Fruit fly (Drosophila melanogaster) whole organism: Measurements from ENCODE around the gene CG2104.

Experiments used
- CG8478 ChIP-seq: fragments of >200 bp; optimal IDR thresholded peaks from 2 replicates; lab custom pipeline; 2018; ENCODE audit warnings: inconsistent platforms
- Dll ChIP-seq: fragments of >200 bp; optimal IDR thresholded peaks from 2 replicates; lab custom pipeline; 2017
- EcR ChIP-seq, 2 experiments: fragments of >200 bp; optimal IDR thresholded peaks; 2 replicates each; lab custom pipeline; 2017; ENCODE audit warnings: missing biosample characterization in 2 of 2, missing genetic modification characterization in 2 of 2, missing genetic modification reagents in 2 of 2
- pan ChIP-seq: fragments of >200 bp; optimal IDR thresholded peaks from 2 replicates; lab custom pipeline; 2017
- psq ChIP-seq: fragments of >200 bp; optimal IDR thresholded peaks from 2 replicates; lab custom pipeline; 2017
- usp ChIP-seq: fragments of >200 bp; optimal IDR thresholded peaks from 2 replicates; lab custom pipeline; 2017; ENCODE audit warnings: missing biosample characterization, missing genetic modification characterization, mixed read lengths

DNA sequence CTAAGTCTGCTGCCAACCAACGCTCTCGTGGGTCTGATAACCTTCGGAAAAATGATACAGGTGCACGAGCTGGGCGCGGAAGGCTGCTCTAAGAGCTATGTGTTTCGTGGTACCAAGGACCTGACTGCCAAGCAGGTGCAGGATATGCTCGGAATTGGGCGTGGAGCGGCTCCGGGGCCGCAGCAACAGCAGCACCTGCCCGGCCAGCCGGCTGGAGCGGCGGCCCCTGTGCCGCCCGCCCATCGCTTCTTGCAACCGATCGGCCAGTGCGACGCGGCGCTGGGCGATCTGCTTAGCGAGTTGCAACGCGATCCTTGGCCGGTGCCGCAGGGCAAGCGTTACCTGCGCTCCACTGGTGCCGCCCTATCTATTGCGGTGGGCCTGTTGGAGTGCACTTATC, 43.2 kb downstream of the CG2104 start:
- TF ChIP-seq CG8478 (lab: Kevin White, UChicago), result no peak
- no peak for TF ChIP-seq usp (GFP tag; lab: Kevin White, UChicago)
- TF ChIP-seq pan (lab: Kevin White, UChicago), result no peak
- no peak for TF ChIP-seq psq (lab: Kevin White, UChicago)
- no peak for TF ChIP-seq Dll (lab: Kevin White, UChicago)
- TF ChIP-seq EcR (GFP tag; optimal IDR thresholded peaks at IDR 0.05; lab: Kevin White, UChicago), result no peak
